Worm (Caenorhabditis elegans) whole organism, L3 larva: ENCODE data around the gene pitr-4.
A peak's percentile ranks its signal among the peaks of the same experiment; 100 is the strongest.

Source experiments
- R02D3.7 ChIP-seq: fragments of 150-350 bp; optimal IDR thresholded peaks from 2 replicates; lab custom pipeline; 2014; ENCODE audit warnings: missing biosample characterization, missing genetic modification characterization
- ZK546.5 ChIP-seq: sonication (generic microtip); optimal IDR thresholded peaks from 2 replicates; lab custom pipeline; 2017; ENCODE audit warnings: missing biosample characterization, missing genetic modification characterization
- ama-1 ChIP-seq: fragments of 150-350 bp; optimal IDR thresholded peaks from 2 replicates; lab custom pipeline; 2018
- ceh-16 ChIP-seq: sonication (generic microtip); optimal IDR thresholded peaks from 2 replicates; lab custom pipeline; 2017; ENCODE audit warnings: missing biosample characterization, missing genetic modification characterization
- ceh-28 ChIP-seq: fragments of 150-350 bp; optimal IDR thresholded peaks from 2 replicates; lab custom pipeline; 2014; ENCODE audit warnings: missing biosample characterization, missing genetic modification reagents, missing genetic modification characterization
- ceh-9 ChIP-seq: sonication (generic microtip); optimal IDR thresholded peaks from 2 replicates; lab custom pipeline; 2018; ENCODE audit warnings: missing biosample characterization, missing genetic modification characterization
- daf-12 ChIP-seq: fragments of 150-350 bp; optimal IDR thresholded peaks from 2 replicates; lab custom pipeline; 2014; ENCODE audit warnings: missing biosample characterization, missing genetic modification reagents, missing genetic modification characterization
- egl-5 ChIP-seq: fragments of 150-350 bp; optimal IDR thresholded peaks from 2 replicates; lab custom pipeline; 2017; ENCODE audit warnings: missing biosample characterization, missing genetic modification reagents, missing genetic modification characterization, inconsistent platforms
- elt-1 ChIP-seq: fragments of 150-350 bp; optimal IDR thresholded peaks from 2 replicates; lab custom pipeline; 2014; ENCODE audit warnings: missing biosample characterization, missing genetic modification characterization
- elt-2 ChIP-seq: sonication (generic microtip); optimal IDR thresholded peaks from 2 replicates; lab custom pipeline; 2016; ENCODE audit warnings: missing genetic modification reagents, mild to moderate bottlenecking, missing genetic modification characterization, missing compliant biosample characterization
- elt-3 ChIP-seq, 3 experiments: fragments of 150-350 bp in 1 of 3; sonication (generic microtip) in 2 of 3; optimal IDR thresholded peaks; 2 replicates in 2 of 3; 4 replicates in 1 of 3; lab custom pipeline; 2014 to 2017; ENCODE audit warnings: missing biosample characterization in 3 of 3, missing genetic modification characterization in 3 of 3
- eor-1 ChIP-seq, 2 experiments: fragments of 150-350 bp; optimal IDR thresholded peaks; 2 replicates each; lab custom pipeline; 2014 to 2018; ENCODE audit warnings: missing biosample characterization in 2 of 2, missing genetic modification characterization in 2 of 2
- fkh-2 ChIP-seq: fragments of 150-350 bp; optimal IDR thresholded peaks from 2 replicates; lab custom pipeline; 2014; ENCODE audit warnings: missing biosample characterization, missing genetic modification reagents, missing genetic modification characterization
- hmg-11 ChIP-seq: sonication (generic microtip); optimal IDR thresholded peaks from 2 replicates; lab custom pipeline; 2016; ENCODE audit warnings: missing genetic modification characterization, missing compliant biosample characterization
- jun-1 ChIP-seq: fragments of 150-350 bp; optimal IDR thresholded peaks from 2 replicates; lab custom pipeline; 2014; ENCODE audit warnings: missing biosample characterization, missing genetic modification reagents, missing genetic modification characterization
- lin-15B ChIP-seq: fragments of 150-350 bp; optimal IDR thresholded peaks from 2 replicates; lab custom pipeline; 2014; ENCODE audit warnings: missing biosample characterization, missing genetic modification characterization
- lin-39 ChIP-seq: fragments of 150-350 bp; optimal IDR thresholded peaks from 2 replicates; lab custom pipeline; 2018; ENCODE audit warnings: missing biosample characterization, missing genetic modification reagents, missing genetic modification characterization
- mdl-1 ChIP-seq: fragments of 150-350 bp; optimal IDR thresholded peaks from 2 replicates; lab custom pipeline; 2014; ENCODE audit warnings: missing biosample characterization, missing genetic modification characterization
- mml-1 ChIP-seq: fragments of 150-350 bp; sonication (generic microtip); optimal IDR thresholded peaks from 3 replicates; lab custom pipeline; 2014; ENCODE audit warnings: missing biosample characterization, missing genetic modification characterization
- nfya-1 ChIP-seq: sonication (generic microtip); optimal IDR thresholded peaks from 2 replicates; lab custom pipeline; 2017; ENCODE audit warnings: missing genetic modification characterization, mild to moderate bottlenecking, missing compliant biosample characterization, antibody characterized with exemption, moderate library complexity; ENCODE audit not compliant: insufficient read depth
- nhr-11 ChIP-seq: fragments of 150-350 bp; optimal IDR thresholded peaks from 2 replicates; lab custom pipeline; 2014; ENCODE audit warnings: missing biosample characterization, missing genetic modification characterization
- nhr-12 ChIP-seq: fragments of 150-350 bp; optimal IDR thresholded peaks from 2 replicates; lab custom pipeline; 2014; ENCODE audit warnings: missing biosample characterization, missing genetic modification characterization
- nhr-237 ChIP-seq: fragments of 150-350 bp; optimal IDR thresholded peaks from 2 replicates; lab custom pipeline; 2014; ENCODE audit warnings: missing biosample characterization, missing genetic modification characterization
- nhr-25 ChIP-seq: sonication (generic microtip); optimal IDR thresholded peaks from 2 replicates; lab custom pipeline; 2017; ENCODE audit warnings: missing biosample characterization, missing genetic modification characterization
- nhr-28 ChIP-seq: fragments of 150-350 bp; optimal IDR thresholded peaks from 2 replicates; lab custom pipeline; 2014; ENCODE audit warnings: missing biosample characterization, missing genetic modification characterization
- nhr-67 ChIP-seq: fragments of 150-350 bp; optimal IDR thresholded peaks from 2 replicates; lab custom pipeline; 2014; ENCODE audit warnings: missing biosample characterization, missing genetic modification characterization
- nhr-76 ChIP-seq: fragments of 150-350 bp; sonication (generic microtip); optimal IDR thresholded peaks from 5 replicates; lab custom pipeline; 2014; ENCODE audit warnings: missing biosample characterization, missing genetic modification characterization
- nhr-77 ChIP-seq: fragments of 150-350 bp; optimal IDR thresholded peaks from 2 replicates; lab custom pipeline; 2014; ENCODE audit warnings: missing biosample characterization, missing genetic modification characterization
- pha-4 ChIP-seq: fragments of 150-350 bp; optimal IDR thresholded peaks from 2 replicates; lab custom pipeline; 2014; ENCODE audit warnings: missing biosample characterization, missing genetic modification reagents, missing genetic modification characterization
- pqm-1 ChIP-seq: fragments of 150-350 bp; optimal IDR thresholded peaks from 2 replicates; lab custom pipeline; 2017; ENCODE audit warnings: missing biosample characterization, missing genetic modification characterization, inconsistent platforms
- sea-2 ChIP-seq: fragments of 150-350 bp; sonication (generic microtip); optimal IDR thresholded peaks from 4 replicates; lab custom pipeline; 2014; ENCODE audit warnings: missing biosample characterization, missing genetic modification reagents, missing genetic modification characterization
- skn-1 ChIP-seq: fragments of 150-350 bp; optimal IDR thresholded peaks from 2 replicates; lab custom pipeline; 2014; ENCODE audit warnings: missing biosample characterization, missing genetic modification characterization
- snpc-4 ChIP-seq: fragments of 150-350 bp; optimal IDR thresholded peaks from 2 replicates; lab custom pipeline; 2014; ENCODE audit warnings: missing biosample characterization, missing genetic modification characterization
- tbx-2 ChIP-seq: sonication (generic microtip); optimal IDR thresholded peaks from 2 replicates; lab custom pipeline; 2016; ENCODE audit warnings: mild to moderate bottlenecking, missing genetic modification characterization, missing compliant biosample characterization
- unc-39 ChIP-seq: sonication (generic microtip); optimal IDR thresholded peaks from 4 replicates; lab custom pipeline; 2017; ENCODE audit warnings: missing biosample characterization, missing genetic modification characterization
- zag-1 ChIP-seq: fragments of 150-350 bp; optimal IDR thresholded peaks from 2 replicates; lab custom pipeline; 2014; ENCODE audit warnings: missing biosample characterization, missing genetic modification characterization
- ztf-11 ChIP-seq: fragments of 150-350 bp; optimal IDR thresholded peaks from 2 replicates; lab custom pipeline; 2014; ENCODE audit warnings: missing biosample characterization, missing genetic modification characterization

The pitr-4 gene

DNA sequence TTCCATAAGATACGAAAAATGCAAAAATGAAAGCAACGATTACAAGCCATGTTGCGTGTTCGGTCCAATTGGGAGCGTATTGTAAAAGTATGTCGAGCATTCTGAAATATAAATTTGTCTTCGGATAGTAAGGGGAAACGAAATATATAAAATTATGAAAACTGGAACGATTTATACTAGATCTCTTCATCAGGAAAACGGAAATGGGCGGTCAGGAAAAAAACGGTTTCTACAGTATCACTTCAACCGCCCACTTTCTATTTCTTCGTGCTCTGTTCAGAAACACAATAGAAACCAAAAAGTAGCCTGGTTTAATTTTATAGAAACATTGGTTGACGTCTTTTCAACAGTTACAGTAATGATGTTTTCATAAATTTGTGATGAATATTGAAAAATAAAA, at the start of gene pitr-4:
TSS of gene pitr-4 (minus strand) at position 101 of the 400 bp plus-strand sequence.
- no peak for TF ChIP-seq ZK546.5 (tag; lab: Kevin White, UChicago)
- TF ChIP-seq nhr-25 (tag; lab: Kevin White, UChicago) = no peak
- no peak for TF ChIP-seq nhr-67
- no peak for TF ChIP-seq eor-1 (tag; optimal IDR thresholded peaks at IDR 0.05; lab: Kevin White, UChicago)
- TF ChIP-seq nhr-76 (tag; lab: Kevin White, UChicago) = no peak
- no peak for TF ChIP-seq nhr-12 (tag; lab: Kevin White, UChicago)
- TF ChIP-seq nhr-237 (tag; lab: Kevin White, UChicago) = no peak
- no peak for TF ChIP-seq mdl-1 (tag; lab: Kevin White, UChicago)
- TF ChIP-seq R02D3.7 (tag; lab: Kevin White, UChicago) = no peak
- TF ChIP-seq unc-39 (tag; lab: Kevin White, UChicago) = no peak

DNA sequence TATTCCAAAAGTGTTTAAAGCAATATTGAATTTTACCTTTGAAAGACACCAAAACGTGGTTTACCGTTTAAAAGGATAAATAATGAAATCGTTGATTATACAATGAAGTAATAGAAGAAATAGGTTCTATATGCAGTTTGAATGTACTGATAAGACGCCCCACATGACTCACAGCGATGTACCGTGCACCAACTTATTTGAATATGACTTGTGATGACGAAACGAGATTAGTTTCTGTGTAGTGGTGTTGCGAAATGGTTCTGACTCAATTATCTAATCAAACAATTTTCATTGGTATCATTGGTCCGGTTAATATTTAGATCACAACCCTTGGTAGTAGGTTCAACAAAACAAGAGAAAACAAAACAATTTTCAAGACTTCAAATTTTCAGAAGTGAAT, 49.8 kb upstream of the pitr-4 start:
- peak; percentile 79 for TF ChIP-seq pqm-1 (tag; lab: Kevin White, UChicago)
- TF ChIP-seq elt-2 (tag; lab: Kevin White, UChicago) = peak; percentile 71
- TF ChIP-seq nfya-1 (tag; lab: Kevin White, UChicago) = no peak
- peak; percentile 15 for TF ChIP-seq pha-4 (tag; lab: Kevin White, UChicago)
- TF ChIP-seq, all 47 proteins: peak for 3

DNA sequence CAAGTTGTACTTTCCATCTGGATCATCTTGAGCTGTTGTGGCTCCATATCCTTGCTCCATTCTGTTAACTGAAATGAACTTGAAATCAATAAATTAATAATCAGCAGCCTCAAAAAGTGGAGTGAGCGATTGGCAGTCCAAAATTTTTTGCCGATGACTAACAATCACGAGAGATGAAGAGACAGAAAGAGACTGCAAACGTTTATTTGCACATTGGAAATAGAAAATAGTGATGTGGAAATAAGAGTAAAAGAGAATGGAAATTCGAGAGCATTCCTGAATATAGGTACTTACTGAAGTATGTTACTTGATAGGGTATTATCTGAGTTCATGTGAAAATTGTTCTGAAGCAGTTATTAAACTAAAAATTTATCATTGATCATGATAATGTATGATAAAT, 48.3 kb upstream of the pitr-4 start, which contains the start of gene tag-120:
TSS of gene tag-120 (minus strand) at position 68 of the 400 bp plus-strand sequence.
- TF ChIP-seq pqm-1 (tag; lab: Kevin White, UChicago) (peak; percentile 19), ceh-28 (tag; lab: Kevin White, UChicago) (no peak), sea-2 (GFP tag; lab: Kevin White, UChicago) (no peak), ztf-11 (tag; lab: Kevin White, UChicago) (no peak), elt-2 (tag; lab: Kevin White, UChicago) (peak; percentile 32), pha-4 (tag; lab: Kevin White, UChicago) (peak; percentile 61)

DNA sequence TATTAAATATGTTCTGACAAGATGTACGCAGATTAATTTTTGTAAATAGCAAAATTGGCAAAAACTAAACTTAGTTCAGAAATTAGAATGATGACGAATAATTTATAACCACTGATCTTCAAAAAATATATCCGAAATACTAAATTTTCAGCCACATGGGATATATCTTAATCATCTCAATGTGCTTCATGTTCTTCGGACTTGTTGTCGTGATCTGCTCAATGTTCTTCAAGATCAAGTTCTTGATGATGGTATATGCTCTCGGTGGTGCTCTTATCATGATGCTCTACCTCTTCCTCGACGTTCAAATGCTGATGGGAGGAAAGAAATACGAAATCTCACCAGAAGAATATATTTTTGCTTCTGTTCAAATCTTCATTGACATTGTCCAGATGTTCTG, 45.2 kb upstream of the pitr-4 start:
- TF ChIP-seq jun-1 (tag; lab: Kevin White, UChicago) = no peak
- no peak for TF ChIP-seq snpc-4
- TF ChIP-seq tbx-2 = no peak
- TF ChIP-seq egl-5 (tag; lab: Kevin White, UChicago) = no peak
- no peak for TF ChIP-seq ceh-9
- no peak for TF ChIP-seq mml-1 (tag; lab: Kevin White, UChicago)
- TF ChIP-seq ceh-16 (tag; lab: Kevin White, UChicago) = no peak

DNA sequence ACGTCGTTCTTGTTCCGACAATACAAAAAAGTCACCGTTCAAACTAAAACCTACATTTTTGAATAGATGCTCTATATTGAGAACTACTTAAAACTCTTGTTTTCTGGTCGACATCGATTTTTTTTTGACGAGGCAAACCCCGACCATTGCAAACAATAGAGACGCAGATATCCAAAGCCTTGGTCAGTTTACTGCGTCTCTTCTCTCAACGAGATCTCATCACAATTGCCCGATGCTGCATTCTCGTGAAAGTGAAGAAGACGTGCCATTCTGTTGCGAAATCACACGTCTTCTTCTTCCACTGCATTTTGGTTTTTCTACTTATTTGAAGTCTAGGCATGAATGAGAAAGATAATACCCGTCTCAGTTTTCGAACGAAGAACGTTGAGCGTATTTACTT, 43.0 kb upstream of the pitr-4 start:
- TF ChIP-seq lin-39 (tag; lab: Kevin White, UChicago) (peak; percentile 80), daf-12 (no peak), lin-15B (tag; lab: Kevin White, UChicago) (peak; percentile 32), egl-5 (tag; lab: Kevin White, UChicago) (peak; percentile 59), eor-1 (tag; optimal IDR thresholded peaks at IDR 0.05; lab: Kevin White, UChicago) (no peak), hmg-11 (peak; percentile 52), ceh-16 (tag; lab: Kevin White, UChicago) (no peak), nhr-11 (tag; lab: Kevin White, UChicago) (no peak), skn-1 (tag; lab: Kevin White, UChicago) (peak; percentile 62), nhr-77 (no peak), nhr-25 (tag; lab: Kevin White, UChicago) (peak; percentile 65), nhr-237 (tag; lab: Kevin White, UChicago) (no peak), elt-3 (tag; optimal IDR thresholded peaks at IDR 0.05; lab: Kevin White, UChicago) (no peak), elt-1 (peak; percentile 13), nfya-1 (tag; lab: Kevin White, UChicago) (peak; percentile 64), fkh-2 (no peak), snpc-4 (peak; percentile 7), tbx-2 (no peak), pha-4 (tag; lab: Kevin White, UChicago) (peak; percentile 48), ama-1 (lab: Kevin White, UChicago) (peak; percentile 24), nhr-28 (no peak), ceh-28 (tag; lab: Kevin White, UChicago) (peak; percentile 70), zag-1 (no peak)
